Fruit fly (Drosophila melanogaster) S2 (cell line): ENCODE data around the gene ball.

Experiments used
- CG8478 ChIP-seq: fragments of >200 bp; optimal IDR thresholded peaks from 2 replicates; lab custom pipeline; 2018
- CTCF ChIP-seq, 2 experiments: fragments of >200 bp; optimal IDR thresholded peaks; 2 replicates each; lab custom pipeline; 2018

- TF ChIP-seq CG8478 (lab: Kevin White, UChicago) (no peak), CTCF (optimal IDR thresholded peaks at IDR 0.05; lab: Kevin White, UChicago) (no peak)
Observed at dm6 chr3R:26871852-26872251, 5.2 kb upstream of the ball start, which contains the start of gene SPARC.
